Fruit fly (Drosophila melanogaster): ENCODE data around the gene Sec20.
A peak's percentile ranks its signal among the peaks of the same experiment; 100 is the strongest.

Gene Sec20

dm6 chr3R:5778731-5779593 lies 45.4 kb downstream of the Sec20 start, which contains the start of gene jagn (continued):
- TF ChIP-seq lz (GFP tag; optimal IDR thresholded peaks at IDR 0.05): peak; percentile 58
- peak; percentile 30 for TF ChIP-seq Hr4 (GFP tag; optimal IDR thresholded peaks at IDR 0.05)
- peak; percentile 63 for TF ChIP-seq Met (GFP tag; optimal IDR thresholded peaks at IDR 0.05)
- peak; percentile 18 for TF ChIP-seq Blimp-1 (GFP tag; optimal IDR thresholded peaks at IDR 0.05)
- TF ChIP-seq ss (GFP tag; optimal IDR thresholded peaks at IDR 0.05): no peak
- TF ChIP-seq Lpt (GFP tag; optimal IDR thresholded peaks at IDR 0.05): no peak
- TF ChIP-seq eg (GFP tag; IDR thresholded peaks at IDR 0.05): 0 out of 3 replicates have a peak, but pooled peaks have one; percentile 24
- peak; percentile 53 for TF ChIP-seq Smox (GFP tag; optimal IDR thresholded peaks at IDR 0.05)
- no peak for TF ChIP-seq CG11762 (GFP tag; optimal IDR thresholded peaks at IDR 0.05; ENCODE audit: insufficient read depth)
- TF ChIP-seq CG34406 (GFP tag; optimal IDR thresholded peaks at IDR 0.05): peak; percentile 27
- no peak for TF ChIP-seq CG9139 (GFP tag; optimal IDR thresholded peaks at IDR 0.05)
- TF ChIP-seq Sox102F (GFP tag; optimal IDR thresholded peaks at IDR 0.05): peak; percentile 47
- TF ChIP-seq Eip78C (GFP tag): peak; percentile 81
- no peak for TF ChIP-seq CG4318 (GFP tag; optimal IDR thresholded peaks at IDR 0.05)
- no peak for TF ChIP-seq CG6276 (GFP tag; optimal IDR thresholded peaks at IDR 0.05)
- TF ChIP-seq CG3032 (tag; optimal IDR thresholded peaks at IDR 0.05): peak; percentile 20
- peak; percentile 49 for TF ChIP-seq achi (GFP tag; optimal IDR thresholded peaks at IDR 0.05)
- peak; percentile 59 for TF ChIP-seq Hr39 (GFP tag; optimal IDR thresholded peaks at IDR 0.05)
- no peak for TF ChIP-seq vri (GFP tag; optimal IDR thresholded peaks at IDR 0.05)
- TF ChIP-seq Ets21C (GFP tag; optimal IDR thresholded peaks at IDR 0.05): peak; percentile 49
- peak; percentile 54; the same call in 2 of the 3 replicates for TF ChIP-seq CG6163 (GFP tag; IDR thresholded peaks at IDR 0.05)
- peak; percentile 40 for TF ChIP-seq Eip75B (GFP tag; optimal IDR thresholded peaks at IDR 0.05)
- TF ChIP-seq salr (GFP tag; optimal IDR thresholded peaks at IDR 0.05): no peak
- no peak for TF ChIP-seq svp (GFP tag)
- TF ChIP-seq Eip93F (GFP tag; optimal IDR thresholded peaks at IDR 0.05): no peak
- TF ChIP-seq CG8119 (GFP tag; IDR thresholded peaks at IDR 0.05): no peak

DNA sequence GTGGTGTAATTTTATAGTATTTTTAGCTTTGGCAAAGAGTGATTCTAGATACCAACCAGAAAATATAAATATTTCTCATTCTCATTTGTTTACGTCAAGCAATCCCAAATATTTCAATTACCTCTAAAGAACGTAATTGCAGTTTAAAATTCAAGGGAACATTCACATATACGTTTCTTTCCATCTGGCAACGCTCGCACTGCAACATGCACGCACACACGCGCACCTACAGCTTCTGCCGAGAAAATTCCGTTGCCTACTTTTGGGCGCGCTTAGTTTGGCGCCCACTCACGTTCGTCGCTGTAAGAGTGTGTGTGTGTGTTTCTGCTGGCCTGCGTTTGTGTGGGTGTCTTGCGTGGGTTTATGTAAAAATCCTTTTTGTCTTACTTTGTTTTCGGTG lies 51.9 kb downstream of the Sec20 start:
- TF ChIP-seq CG8319 (GFP tag; optimal IDR thresholded peaks at IDR 0.05) (no peak), CG31627 (GFP tag; optimal IDR thresholded peaks at IDR 0.05) (no peak), svp (GFP tag) (peak; percentile 20)

Measured in whole organism, prepupa.